Worm (Caenorhabditis elegans) whole organism, L4/young adult: ENCODE results near the gene H25K10.1.

Source experiments
- W03F9.2 ChIP-seq: fragments of 150-350 bp; optimal IDR thresholded peaks from 2 replicates; lab custom pipeline; 2014; ENCODE audit warnings: missing biosample characterization, missing genetic modification characterization
- dao-5 ChIP-seq: sonication (generic microtip); optimal IDR thresholded peaks from 2 replicates; lab custom pipeline; 2016; ENCODE audit warnings: missing genotype, missing genetic modification characterization, moderate library complexity, missing compliant biosample characterization
- him-1 ChIP-seq: sonication (generic microtip); optimal IDR thresholded peaks from 2 replicates; lab custom pipeline; 2016; ENCODE audit warnings: missing genotype, missing genetic modification reagents, missing genetic modification characterization, missing compliant biosample characterization

Gene H25K10.1

ce11 chrIV:16202074-16202473 is at the start of gene H25K10.1:
Gene H25K10.1 (plus strand): TSS chrIV:16202374.
- TF ChIP-seq him-1 (tag; lab: Kevin White, UChicago) (no peak), dao-5 (tag; lab: Kevin White, UChicago) (no peak), W03F9.2 (tag; lab: Kevin White, UChicago) (no peak)

ce11 chrIV:16167941-16168340 is 34.2 kb upstream of the H25K10.1 start:
- no peak for TF ChIP-seq him-1 (tag; lab: Kevin White, UChicago)
- no peak for TF ChIP-seq W03F9.2 (tag; lab: Kevin White, UChicago)
- TF ChIP-seq dao-5 (tag; lab: Kevin White, UChicago), result no peak

- no peak for TF ChIP-seq dao-5 (tag; lab: Kevin White, UChicago)
- no peak for TF ChIP-seq him-1 (tag; lab: Kevin White, UChicago)
- TF ChIP-seq W03F9.2 (tag; lab: Kevin White, UChicago), result no peak
These were observed 33.3 kb upstream of the H25K10.1 start for ce11 chrIV:16168702-16169440.

ce11 chrIV:16169443-16170105 is 32.6 kb upstream of the H25K10.1 start:
- TF ChIP-seq dao-5 (tag; lab: Kevin White, UChicago) (no peak), W03F9.2 (tag; lab: Kevin White, UChicago) (no peak), him-1 (tag; lab: Kevin White, UChicago) (no peak)

- TF ChIP-seq W03F9.2 (tag; lab: Kevin White, UChicago) (no peak), him-1 (tag; lab: Kevin White, UChicago) (no peak)
These were observed 31.6 kb upstream of the H25K10.1 start, which contains the start of gene gln-3 for ce11 chrIV:16170606-16171033. Gene gln-3 (minus strand): TSS chrIV:16170678.

ce11 chrIV:16171326-16171725 is 30.8 kb upstream of the H25K10.1 start:
- TF ChIP-seq dao-5 (tag; lab: Kevin White, UChicago) (no peak), him-1 (tag; lab: Kevin White, UChicago) (no peak), W03F9.2 (tag; lab: Kevin White, UChicago) (no peak)

- TF ChIP-seq him-1 (tag; lab: Kevin White, UChicago) (no peak), W03F9.2 (tag; lab: Kevin White, UChicago) (no peak), dao-5 (tag; lab: Kevin White, UChicago) (no peak)
These were observed 29.3 kb upstream of the H25K10.1 start for ce11 chrIV:16172786-16173371.

- no peak for TF ChIP-seq dao-5 (tag; lab: Kevin White, UChicago)
- TF ChIP-seq him-1 (tag; lab: Kevin White, UChicago), result no peak
- TF ChIP-seq W03F9.2 (tag; lab: Kevin White, UChicago), result no peak
These were observed 25.4 kb upstream of the H25K10.1 start for ce11 chrIV:16176808-16177207.

ce11 chrIV:16178433-16178832 is 23.7 kb upstream of the H25K10.1 start:
- TF ChIP-seq W03F9.2 (tag; lab: Kevin White, UChicago), result no peak

ce11 chrIV:16180898-16181482 is 21.2 kb upstream of the H25K10.1 start:
- TF ChIP-seq him-1 (tag; lab: Kevin White, UChicago) (no peak), dao-5 (tag; lab: Kevin White, UChicago) (no peak), W03F9.2 (tag; lab: Kevin White, UChicago) (no peak)

ce11 chrIV:16184521-16184920 is 17.7 kb upstream of the H25K10.1 start, which contains the start of gene Y105C5B.1413:
Gene Y105C5B.1413 (minus strand): TSS chrIV:16184621.
- TF ChIP-seq W03F9.2 (tag; lab: Kevin White, UChicago) (no peak), dao-5 (tag; lab: Kevin White, UChicago) (no peak), him-1 (tag; lab: Kevin White, UChicago) (no peak)

- TF ChIP-seq him-1 (tag; lab: Kevin White, UChicago) (no peak), dao-5 (tag; lab: Kevin White, UChicago) (no peak), W03F9.2 (tag; lab: Kevin White, UChicago) (no peak)
These were observed 16.2 kb upstream of the H25K10.1 start for ce11 chrIV:16186008-16186407.

- TF ChIP-seq W03F9.2 (tag; lab: Kevin White, UChicago) (no peak), dao-5 (tag; lab: Kevin White, UChicago) (no peak), him-1 (tag; lab: Kevin White, UChicago) (no peak)
These were observed 10.6 kb upstream of the H25K10.1 start for ce11 chrIV:16191597-16191996.
